Worm (Caenorhabditis elegans) whole organism, L4 larva: Measurements from ENCODE around the gene C14B1.8.

ENCODE experiments used
- F26F4.8 ChIP-seq: fragments of 200-800 bp; sonication (Bioruptor generic); conservative IDR thresholded peaks from 2 replicates; pipeline ENCODE4 v1.3.6; 2022; ENCODE audit warnings: missing genetic modification characterization, missing compliant biosample characterization
- ama-1 ChIP-seq: fragments of 150-350 bp; optimal IDR thresholded peaks from 2 replicates; lab custom pipeline; 2014; ENCODE audit warnings: inconsistent platforms, mixed read lengths
- ceh-32 ChIP-seq: sonication (generic microtip); optimal IDR thresholded peaks from 2 replicates; lab custom pipeline; 2016; ENCODE audit warnings: mild to moderate bottlenecking, missing genetic modification characterization, missing compliant biosample characterization; ENCODE audit not compliant: poor library complexity
- ceh-82 ChIP-seq: sonication (generic microtip); optimal IDR thresholded peaks from 2 replicates; lab custom pipeline; 2017; ENCODE audit warnings: missing biosample characterization, missing genetic modification characterization
- egl-27 ChIP-seq: sonication (generic microtip); optimal IDR thresholded peaks from 3 replicates; lab custom pipeline; 2017; ENCODE audit warnings: missing biosample characterization, missing genetic modification reagents, missing genetic modification characterization
- fkh-10 ChIP-seq: fragments of 150-350 bp; optimal IDR thresholded peaks from 2 replicates; lab custom pipeline; 2014; ENCODE audit warnings: missing biosample characterization, missing genetic modification reagents, missing genetic modification characterization
- fos-1 ChIP-seq: fragments of 150-350 bp; optimal IDR thresholded peaks from 2 replicates; lab custom pipeline; 2014; ENCODE audit warnings: missing biosample characterization, missing genetic modification characterization
- lin-39 ChIP-seq: fragments of 150-350 bp; optimal IDR thresholded peaks from 2 replicates; lab custom pipeline; 2014; ENCODE audit warnings: missing biosample characterization, missing genetic modification reagents, missing genetic modification characterization
- mxl-3 ChIP-seq: fragments of 200-800 bp; sonication (Bioruptor generic); optimal IDR thresholded peaks from 2 replicates; lab custom pipeline; 2018; ENCODE audit warnings: mild to moderate bottlenecking, missing genetic modification characterization, missing compliant biosample characterization
- pha-4 ChIP-seq, 2 experiments: fragments of 150-350 bp in 1 of 2; fragments of 200-800 bp in 1 of 2; sonication (Bioruptor generic) in 1 of 2; IDR thresholded peaks in 1 of 2; optimal IDR thresholded peaks in 1 of 2; 2 replicates each; pipeline versions ENCODE4 v1.3.6 to Lab custom; 2014 to 2022; ENCODE audit warnings: missing genetic modification characterization in 2 of 2, missing genetic modification reagents in 2 of 2, missing biosample characterization in 1 of 2, missing compliant biosample characterization in 1 of 2
- pqm-1 ChIP-seq: sonication (generic microtip); optimal IDR thresholded peaks from 2 replicates; lab custom pipeline; 2017; ENCODE audit warnings: missing biosample characterization, missing genetic modification characterization
- saeg-2 ChIP-seq: fragments of 200-800 bp; sonication (Bioruptor generic); IDR thresholded peaks from 2 replicates; pipeline ENCODE4 v1.3.6; 2022; ENCODE audit warnings: missing genetic modification reagents, missing genetic modification characterization, missing compliant biosample characterization

DNA sequence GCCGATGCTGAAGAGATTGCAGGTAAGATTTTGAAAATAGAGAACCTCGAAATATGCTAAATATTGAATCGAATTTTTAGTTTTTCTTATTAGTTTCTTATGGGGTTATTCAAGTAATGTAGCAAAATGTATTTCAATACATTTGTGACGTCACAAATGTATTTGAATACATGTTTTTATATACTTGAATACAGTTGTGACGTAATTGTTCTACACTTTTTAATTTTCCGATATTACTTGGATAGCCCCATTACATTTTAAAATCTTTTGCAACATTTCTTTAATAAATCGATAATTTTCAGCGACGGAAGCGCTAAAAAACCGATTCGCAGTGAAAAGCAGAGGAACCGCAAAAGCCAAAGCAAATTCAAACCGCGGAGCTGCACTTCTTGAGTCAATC lies 18.9 kb upstream of the C14B1.8 start:
- TF ChIP-seq mxl-3: no peak
- no peak for TF ChIP-seq ceh-32 (tag; lab: Kevin White, UChicago)
- TF ChIP-seq ama-1 (lab: Kevin White, UChicago): no peak
- no peak for TF ChIP-seq egl-27 (tag; lab: Kevin White, UChicago)
- no peak for TF ChIP-seq pqm-1 (tag; lab: Kevin White, UChicago)
- no peak for TF ChIP-seq pha-4 (GFP tag; IDR thresholded peaks at IDR 0.05; lab: Robert Waterston, UW)
- TF ChIP-seq pha-4 (tag; optimal IDR thresholded peaks at IDR 0.05; lab: Kevin White, UChicago): no peak
- no peak for TF ChIP-seq fkh-10 (GFP tag; lab: Kevin White, UChicago)
- TF ChIP-seq fos-1 (tag; lab: Kevin White, UChicago): no peak
- TF ChIP-seq F26F4.8: no peak
- TF ChIP-seq saeg-2 (GFP tag; lab: Robert Waterston, UW): no peak
- TF ChIP-seq ceh-82: no peak
- TF ChIP-seq lin-39: no peak
